Fruit fly (Drosophila melanogaster) whole organism: Measurements from ENCODE around the gene Ccz1.

Experiments used
- CG8478 ChIP-seq: fragments of >200 bp; optimal IDR thresholded peaks from 2 replicates; lab custom pipeline; 2018; ENCODE audit warnings: inconsistent platforms
- Dll ChIP-seq: fragments of >200 bp; optimal IDR thresholded peaks from 2 replicates; lab custom pipeline; 2017
- EcR ChIP-seq, 2 experiments: fragments of >200 bp; optimal IDR thresholded peaks; 2 replicates each; lab custom pipeline; 2017; ENCODE audit warnings: missing biosample characterization in 2 of 2, missing genetic modification characterization in 2 of 2, missing genetic modification reagents in 2 of 2
- pan ChIP-seq: fragments of >200 bp; optimal IDR thresholded peaks from 2 replicates; lab custom pipeline; 2017
- psq ChIP-seq: fragments of >200 bp; optimal IDR thresholded peaks from 2 replicates; lab custom pipeline; 2017
- usp ChIP-seq: fragments of >200 bp; optimal IDR thresholded peaks from 2 replicates; lab custom pipeline; 2017; ENCODE audit warnings: missing biosample characterization, missing genetic modification characterization, mixed read lengths

Gene Ccz1

dm6 chr3L:3898978-3899377, at the start of gene Ccz1:
Gene Ccz1, minus strand, starts transcription at chr3L:3899156.
- TF ChIP-seq psq (lab: Kevin White, UChicago): no peak

- no peak for TF ChIP-seq psq (lab: Kevin White, UChicago)
- no peak for TF ChIP-seq Dll (lab: Kevin White, UChicago)
- no peak for TF ChIP-seq pan (lab: Kevin White, UChicago)
Observed at dm6 chr3L:3947301-3947941, 48.5 kb upstream of the Ccz1 start, which contains the start of gene CG10853. Gene CG10853, plus strand, starts transcription at chr3L:3947891.

- TF ChIP-seq usp: no peak
- TF ChIP-seq EcR (GFP tag; optimal IDR thresholded peaks at IDR 0.05; lab: Kevin White, UChicago): no peak
- no peak for TF ChIP-seq CG8478 (lab: Kevin White, UChicago)
- TF ChIP-seq Dll (lab: Kevin White, UChicago): no peak
- no peak for TF ChIP-seq pan (lab: Kevin White, UChicago)
- TF ChIP-seq psq (lab: Kevin White, UChicago): no peak
Observed at dm6 chr3L:3942241-3943028, 43.5 kb upstream of the Ccz1 start, which contains the start of the genes CG10863 and CG14982. Gene CG10863, minus strand, starts transcription at chr3L:3942465. Gene CG14982, plus strand, starts transcription at chr3L:3942710.

- TF ChIP-seq psq (lab: Kevin White, UChicago) (no peak), pan (lab: Kevin White, UChicago) (no peak)
Observed at dm6 chr3L:3940075-3940819, 41.3 kb upstream of the Ccz1 start, which contains the start of gene CG12766. Gene CG12766, minus strand, starts transcription at chr3L:3940125.

- no peak for TF ChIP-seq pan (lab: Kevin White, UChicago)
- TF ChIP-seq EcR (GFP tag; optimal IDR thresholded peaks at IDR 0.05; lab: Kevin White, UChicago): no peak
- TF ChIP-seq CG8478 (lab: Kevin White, UChicago): no peak
- no peak for TF ChIP-seq psq (lab: Kevin White, UChicago)
- TF ChIP-seq usp: no peak
- TF ChIP-seq Dll (lab: Kevin White, UChicago): no peak
Observed at dm6 chr3L:3937806-3938205, 38.9 kb upstream of the Ccz1 start, which contains the start of gene CG10866. Gene CG10866, minus strand, starts transcription at chr3L:3937992.

dm6 chr3L:3935567-3936207, 36.7 kb upstream of the Ccz1 start, which contains the start of gene Eip63F-1:
Gene Eip63F-1, minus strand, starts transcription at chr3L:3935617.
- no peak for TF ChIP-seq usp
- TF ChIP-seq EcR (GFP tag; optimal IDR thresholded peaks at IDR 0.05; lab: Kevin White, UChicago): no peak
- TF ChIP-seq Dll (lab: Kevin White, UChicago): no peak
- no peak for TF ChIP-seq pan (lab: Kevin White, UChicago)
- TF ChIP-seq CG8478 (lab: Kevin White, UChicago): no peak
- TF ChIP-seq psq (lab: Kevin White, UChicago): no peak

dm6 chr3L:3934110-3934509, 35.2 kb upstream of the Ccz1 start:
- TF ChIP-seq usp: no peak
- TF ChIP-seq EcR (GFP tag; optimal IDR thresholded peaks at IDR 0.05; lab: Kevin White, UChicago): peak in 1 of 2 experiments; percentile 39
- no peak for TF ChIP-seq pan (lab: Kevin White, UChicago)
- no peak for TF ChIP-seq Dll (lab: Kevin White, UChicago)
- no peak for TF ChIP-seq CG8478 (lab: Kevin White, UChicago)

- TF ChIP-seq EcR (GFP tag; optimal IDR thresholded peaks at IDR 0.05; lab: Kevin White, UChicago) (no peak), pan (lab: Kevin White, UChicago) (no peak), CG8478 (lab: Kevin White, UChicago) (no peak), psq (lab: Kevin White, UChicago) (no peak), Dll (lab: Kevin White, UChicago) (no peak), usp (no peak)
Observed at dm6 chr3L:3933599-3933998, 34.6 kb upstream of the Ccz1 start.

dm6 chr3L:3932742-3933289, 33.9 kb upstream of the Ccz1 start:
- TF ChIP-seq psq (lab: Kevin White, UChicago): no peak
- TF ChIP-seq EcR (GFP tag; optimal IDR thresholded peaks at IDR 0.05; lab: Kevin White, UChicago): no peak
- TF ChIP-seq usp: no peak
- no peak for TF ChIP-seq Dll (lab: Kevin White, UChicago)
- no peak for TF ChIP-seq CG8478 (lab: Kevin White, UChicago)
- no peak for TF ChIP-seq pan (lab: Kevin White, UChicago)

- no peak for TF ChIP-seq EcR (GFP tag; optimal IDR thresholded peaks at IDR 0.05; lab: Kevin White, UChicago)
- no peak for TF ChIP-seq usp
- TF ChIP-seq psq (lab: Kevin White, UChicago): no peak
- TF ChIP-seq pan (lab: Kevin White, UChicago): no peak
- no peak for TF ChIP-seq CG8478 (lab: Kevin White, UChicago)
- no peak for TF ChIP-seq Dll (lab: Kevin White, UChicago)
Observed at dm6 chr3L:3931778-3932177, 32.8 kb upstream of the Ccz1 start.

dm6 chr3L:3930930-3931329, 32.0 kb upstream of the Ccz1 start:
- TF ChIP-seq EcR (GFP tag; optimal IDR thresholded peaks at IDR 0.05; lab: Kevin White, UChicago) (no peak), usp (no peak), pan (lab: Kevin White, UChicago) (no peak), CG8478 (lab: Kevin White, UChicago) (no peak), psq (lab: Kevin White, UChicago) (no peak)
